Fruit fly (Drosophila melanogaster) whole organism, embryonic: Measurements from ENCODE around the gene CG1971.

ENCODE experiments used
- Atf-2 ChIP-seq: fragments of 200-800 bp; sonication (Bioruptor generic); optimal IDR thresholded peaks from 2 replicates; lab custom pipeline; 2016; ENCODE audit warnings: missing biosample characterization, missing genetic modification characterization
- BtbVII ChIP-seq: fragments of 200-800 bp; sonication (Bioruptor generic); optimal IDR thresholded peaks from 3 replicates; lab custom pipeline; 2017; ENCODE audit warnings: missing biosample characterization, mild to moderate bottlenecking, missing genetic modification characterization
- CG10431 ChIP-seq: fragments of 200-800 bp; sonication (Bioruptor generic); optimal IDR thresholded peaks from 3 replicates; lab custom pipeline; 2018; ENCODE audit warnings: missing biosample characterization, mild to moderate bottlenecking, missing genetic modification characterization
- CG12744 ChIP-seq: fragments of 200-800 bp; sonication (Bioruptor generic); optimal IDR thresholded peaks from 2 replicates; lab custom pipeline; 2016; ENCODE audit warnings: missing biosample characterization, missing genetic modification characterization
- CG12942 ChIP-seq: fragments of 200-800 bp; sonication (Bioruptor generic); optimal IDR thresholded peaks from 3 replicates; lab custom pipeline; 2016; ENCODE audit warnings: missing biosample characterization, missing genetic modification characterization
- CG15269 ChIP-seq: fragments of 200-800 bp; sonication (Bioruptor generic); optimal IDR thresholded peaks from 2 replicates; lab custom pipeline; 2018; ENCODE audit warnings: missing biosample characterization, mild to moderate bottlenecking, missing genetic modification characterization, moderate library complexity
- CG17186 ChIP-seq: fragments of 200-800 bp; sonication (Bioruptor generic); optimal IDR thresholded peaks from 3 replicates; lab custom pipeline; 2017; ENCODE audit warnings: missing biosample characterization, missing genetic modification reagents, missing genetic modification characterization
- CG17328 ChIP-seq: fragments of 200-800 bp; sonication (Bioruptor generic); IDR thresholded peaks from 2 replicates; pipeline ENCODE4 v1.3.6; 2022; ENCODE audit warnings: missing biosample characterization, missing genetic modification characterization
- CG18262 ChIP-seq: fragments of 200-800 bp; optimal IDR thresholded peaks from 3 replicates; lab custom pipeline; 2019; ENCODE audit warnings: missing biosample characterization, mild to moderate bottlenecking, missing genetic modification characterization, moderate library complexity
- CG2120 ChIP-seq: fragments of 200-800 bp; sonication (Bioruptor generic); optimal IDR thresholded peaks from 3 replicates; lab custom pipeline; 2016; ENCODE audit warnings: missing biosample characterization, missing genetic modification characterization
- CG2199 ChIP-seq: fragments of 200-800 bp; sonication (Bioruptor generic); IDR thresholded peaks from 3 replicates; pipeline ENCODE4 v1.3.6; 2022; ENCODE audit warnings: missing biosample characterization, missing genetic modification characterization
- CG2678 ChIP-seq: fragments of 200-800 bp; sonication (Bioruptor generic); optimal IDR thresholded peaks from 3 replicates; lab custom pipeline; 2019; ENCODE audit warnings: missing biosample characterization, mild to moderate bottlenecking, missing genetic modification characterization, moderate library complexity
- CG32772 ChIP-seq: fragments of 200-800 bp; sonication (Bioruptor generic); IDR thresholded peaks from 2 replicates; pipeline ENCODE4 v1.3.6; 2022; ENCODE audit warnings: missing biosample characterization, missing genetic modification characterization
- CG34224 ChIP-seq: fragments of 200-800 bp; sonication (Bioruptor generic); IDR thresholded peaks from 3 replicates; pipeline ENCODE4 v1.3.6; 2022; ENCODE audit warnings: missing biosample characterization, missing genetic modification characterization; ENCODE audit not compliant: partially characterized antibody
- CG34376 ChIP-seq: fragments of 200-800 bp; sonication (Bioruptor generic); optimal IDR thresholded peaks from 2 replicates; lab custom pipeline; 2018; ENCODE audit warnings: missing biosample characterization, mild to moderate bottlenecking, missing genetic modification characterization
- CG42726 ChIP-seq: fragments of 200-800 bp; sonication (Bioruptor generic); IDR thresholded peaks from 2 replicates; pipeline ENCODE4 v1.3.6; 2022; ENCODE audit warnings: missing biosample characterization, missing genetic modification characterization; ENCODE audit not compliant: partially characterized antibody
- CG5245 ChIP-seq: fragments of 200-800 bp; sonication (Bioruptor generic); optimal IDR thresholded peaks from 3 replicates; lab custom pipeline; 2016; ENCODE audit warnings: missing biosample characterization, missing genetic modification characterization
- CG6854 ChIP-seq: fragments of 200-800 bp; sonication (Bioruptor generic); optimal IDR thresholded peaks from 3 replicates; lab custom pipeline; 2017; ENCODE audit warnings: missing biosample characterization, mild to moderate bottlenecking, missing genetic modification characterization
- CG7928 ChIP-seq: fragments of 200-800 bp; sonication (Bioruptor generic); optimal IDR thresholded peaks from 2 replicates; lab custom pipeline; 2017; ENCODE audit warnings: missing biosample characterization, mild to moderate bottlenecking, missing genetic modification characterization
- CG8924 ChIP-seq: fragments of 200-800 bp; optimal IDR thresholded peaks from 3 replicates; lab custom pipeline; 2019; ENCODE audit warnings: missing biosample characterization, mild to moderate bottlenecking, missing genetic modification characterization, moderate library complexity
- CG9727 ChIP-seq: fragments of 200-800 bp; sonication (Bioruptor generic); optimal IDR thresholded peaks from 3 replicates; lab custom pipeline; 2017; ENCODE audit warnings: missing biosample characterization, mild to moderate bottlenecking, missing genetic modification characterization
- Deaf1 ChIP-seq: fragments of 200-800 bp; optimal IDR thresholded peaks from 3 replicates; lab custom pipeline; 2019; ENCODE audit warnings: missing biosample characterization, mild to moderate bottlenecking, missing genetic modification characterization, moderate library complexity
- H2.0 ChIP-seq: fragments of 200-800 bp; sonication (Bioruptor generic); IDR thresholded peaks from 2 replicates; pipeline ENCODE4 v1.3.6; 2022; ENCODE audit warnings: missing biosample characterization, missing genetic modification characterization
- HHEX ChIP-seq: fragments of 200-800 bp; sonication (Bioruptor generic); optimal IDR thresholded peaks from 3 replicates; lab custom pipeline; 2017; ENCODE audit warnings: missing biosample characterization, mild to moderate bottlenecking, missing genetic modification characterization, missing genetic modification reagents
- Hand ChIP-seq: fragments of 200-800 bp; sonication (Bioruptor generic); optimal IDR thresholded peaks from 2 replicates; lab custom pipeline; 2017; ENCODE audit warnings: mild to moderate bottlenecking, missing biosample characterization, missing genetic modification reagents, missing genetic modification characterization
- Hr39 ChIP-seq: fragments of >200 bp; optimal IDR thresholded peaks from 2 replicates; lab custom pipeline; 2017
- Lhr ChIP-seq: fragments of 200-800 bp; sonication (Bioruptor generic); optimal IDR thresholded peaks from 3 replicates; lab custom pipeline; 2017; ENCODE audit warnings: mild to moderate bottlenecking, missing biosample characterization, missing genetic modification reagents, missing genetic modification characterization
- Max ChIP-seq: fragments of 200-800 bp; sonication (Bioruptor generic); optimal IDR thresholded peaks from 2 replicates; lab custom pipeline; 2016; ENCODE audit warnings: missing biosample characterization, mild to moderate bottlenecking, missing genetic modification characterization
- Myb ChIP-seq: fragments of 200-800 bp; sonication (Bioruptor generic); optimal IDR thresholded peaks from 2 replicates; lab custom pipeline; 2016; ENCODE audit warnings: missing biosample characterization, missing genetic modification characterization
- Nf-YA ChIP-seq: fragments of 200-800 bp; sonication (Bioruptor generic); IDR thresholded peaks from 2 replicates; pipeline ENCODE4 v1.3.6; 2022; ENCODE audit warnings: missing biosample characterization, missing genetic modification characterization
- Optix ChIP-seq: fragments of 200-800 bp; sonication (Bioruptor generic); IDR thresholded peaks from 3 replicates; pipeline ENCODE4 v1.3.6; 2022; ENCODE audit warnings: missing biosample characterization, missing genetic modification characterization
- PHDP ChIP-seq: fragments of 200-800 bp; sonication (Bioruptor generic); optimal IDR thresholded peaks from 3 replicates; lab custom pipeline; 2018; ENCODE audit warnings: missing biosample characterization, mild to moderate bottlenecking, missing genetic modification characterization, moderate library complexity
- Scr ChIP-seq: fragments of 200-800 bp; sonication (Bioruptor generic); IDR thresholded peaks from 2 replicates; pipeline ENCODE4 v1.3.6; 2022; ENCODE audit warnings: missing biosample characterization, missing genetic modification characterization; ENCODE audit not compliant: partially characterized antibody
- Sry-β ChIP-seq: fragments of 200-800 bp; sonication (Bioruptor generic); optimal IDR thresholded peaks from 2 replicates; lab custom pipeline; 2018; ENCODE audit warnings: missing biosample characterization, mild to moderate bottlenecking, missing genetic modification characterization, moderate library complexity
- bcd ChIP-seq: fragments of 200-800 bp; sonication (Bioruptor generic); optimal IDR thresholded peaks from 2 replicates; lab custom pipeline; 2017; ENCODE audit warnings: missing biosample characterization, mild to moderate bottlenecking, missing genetic modification characterization
- cwo ChIP-seq: fragments of 200-800 bp; sonication (Bioruptor generic); optimal IDR thresholded peaks from 3 replicates; lab custom pipeline; 2017; ENCODE audit warnings: missing biosample characterization, missing genetic modification characterization, mild to moderate bottlenecking, moderate library complexity, missing genetic modification reagents
- dimm ChIP-seq: fragments of 200-800 bp; sonication (Bioruptor generic); IDR thresholded peaks from 2 replicates; pipeline ENCODE4 v1.3.6; 2022; ENCODE audit warnings: missing biosample characterization, missing genetic modification characterization
- fd3F ChIP-seq: fragments of 200-800 bp; sonication (Bioruptor generic); optimal IDR thresholded peaks from 2 replicates; lab custom pipeline; 2018; ENCODE audit warnings: missing biosample characterization, mild to moderate bottlenecking, missing genetic modification characterization, moderate library complexity
- lab ChIP-seq: fragments of 200-800 bp; sonication (Bioruptor generic); optimal IDR thresholded peaks from 3 replicates; lab custom pipeline; 2017; ENCODE audit warnings: missing biosample characterization, missing genetic modification characterization, mild to moderate bottlenecking, moderate library complexity, missing genetic modification reagents
- mam ChIP-seq: fragments of 200-800 bp; sonication (Bioruptor generic); optimal IDR thresholded peaks from 3 replicates; lab custom pipeline; 2016; ENCODE audit warnings: missing biosample characterization, missing genetic modification characterization
- otp ChIP-seq: fragments of 200-800 bp; sonication (Bioruptor generic); IDR thresholded peaks from 3 replicates; pipeline ENCODE4, ENCODE4 v1.3.6; 2022; ENCODE audit warnings: missing biosample characterization, missing genetic modification characterization
- schlank ChIP-seq: fragments of 200-800 bp; sonication (Bioruptor generic); optimal IDR thresholded peaks from 2 replicates; lab custom pipeline; 2018; ENCODE audit warnings: missing biosample characterization, mild to moderate bottlenecking, missing genetic modification characterization
- sens ChIP-seq: fragments of 200-800 bp; sonication (Bioruptor generic); peaks from one replicate; lab custom pipeline; 2016; ENCODE audit warnings: missing biosample characterization, missing genetic modification characterization
- shn ChIP-seq: fragments of 200-800 bp; sonication (Bioruptor generic); optimal IDR thresholded peaks from 3 replicates; lab custom pipeline; 2016; ENCODE audit warnings: missing biosample characterization, missing genetic modification characterization
- slp2 ChIP-seq: fragments of 200-800 bp; sonication (Bioruptor generic); optimal IDR thresholded peaks from 2 replicates; lab custom pipeline; 2016; ENCODE audit warnings: missing biosample characterization, missing genetic modification characterization
- toy ChIP-seq: fragments of 200-800 bp; sonication (Bioruptor generic); IDR thresholded peaks from 2 replicates; pipeline ENCODE4 v1.3.6; 2022; ENCODE audit warnings: missing biosample characterization, missing genetic modification characterization
- vfl ChIP-seq: fragments of 200-800 bp; sonication (Bioruptor generic); optimal IDR thresholded peaks from 2 replicates; lab custom pipeline; 2016; ENCODE audit warnings: missing biosample characterization, missing genetic modification characterization
- vvl ChIP-seq: fragments of 200-800 bp; sonication (Bioruptor generic); IDR thresholded peaks from 2 replicates; pipeline ENCODE4 v1.3.6; 2022; ENCODE audit warnings: missing biosample characterization, missing genetic modification characterization
- zfh1 ChIP-seq: fragments of 200-800 bp; sonication (Bioruptor generic); IDR thresholded peaks from 3 replicates; pipeline ENCODE4 v1.3.6; 2022; ENCODE audit warnings: missing biosample characterization, missing genetic modification characterization

Gene CG1971

DNA sequence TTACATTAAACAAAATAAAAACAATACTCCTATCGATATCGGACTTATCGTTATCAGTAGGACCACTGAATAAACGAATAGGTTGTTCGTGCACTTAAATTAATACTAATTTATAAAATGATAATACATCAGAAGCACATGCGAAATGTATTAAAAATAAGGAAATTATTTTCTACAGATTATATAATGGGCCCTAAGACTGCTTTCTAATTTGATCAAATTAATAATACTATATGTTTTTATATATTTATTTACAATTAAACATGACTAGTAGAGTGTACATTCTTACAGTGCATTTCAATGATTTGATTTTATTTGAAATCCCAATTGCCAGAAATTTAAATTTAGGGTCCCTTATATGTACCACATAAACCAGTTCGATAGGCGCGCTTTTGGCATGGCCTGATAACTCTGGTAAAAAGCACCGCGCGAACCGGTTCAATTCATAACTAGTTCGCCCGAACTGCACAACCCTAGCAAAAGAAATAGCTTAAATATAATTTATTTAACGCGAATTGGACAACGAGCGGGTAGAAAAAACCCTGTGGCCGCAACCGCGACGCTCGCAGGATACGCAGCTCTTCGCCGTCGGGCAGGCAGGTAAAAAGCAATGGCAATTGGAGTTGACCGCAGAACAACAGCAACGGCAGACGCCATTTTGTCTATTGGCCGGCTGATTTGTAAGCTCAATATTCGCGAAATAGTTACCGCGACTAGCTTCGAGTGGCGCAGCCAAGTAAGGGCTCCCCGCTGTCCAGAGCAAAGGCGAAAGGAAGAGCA is 28.5 kb upstream of the CG1971 start, which contains the start of the genes CG2126 and faf (continued):
- TF ChIP-seq CG42726 (GFP tag; lab: Robert Waterston, UW) (0 out of 2 replicates have a peak, but pooled peaks have one; percentile 7), Max (peak; percentile 55), slp2 (GFP tag; lab: Kevin White, UChicago) (peak; percentile 1), mam (peak; percentile 74), CG32772 (GFP tag; lab: Robert Waterston, UW) (peak; percentile 79), bcd (GFP tag; lab: Kevin White, UChicago) (peak; percentile 77), Deaf1 (tag; lab: Kevin White, UChicago) (peak; percentile 54), Atf-2 (peak; percentile 34), Lhr (GFP tag; lab: Kevin White, UChicago) (peak; percentile 38), Nf-YA (GFP tag; lab: Robert Waterston, UW) (peak; percentile 46; the same call in 1 of the 2 replicates), CG12744 (GFP tag; lab: Kevin White, UChicago) (peak; percentile 2), CG34376 (peak; percentile 22), sens (GFP tag; lab: Kevin White, UChicago) (peak; percentile 83), CG12942 (peak; percentile 83), H2.0 (GFP tag; lab: Robert Waterston, UW) (peak; percentile 78), toy (GFP tag; lab: Robert Waterston, UW) (no peak), Sry-β (GFP tag; lab: Kevin White, UChicago) (no peak), Hr39 (lab: Kevin White, UChicago) (no peak), CG17186 (GFP tag; lab: Kevin White, UChicago) (peak; percentile 44), zfh1 (peak; percentile 72; the same call in 2 of the 3 replicates), CG18262 (peak; percentile 87), lab (GFP tag; lab: Kevin White, UChicago) (no peak), CG6854 (peak; percentile 14), vvl (GFP tag; lab: Robert Waterston, UW) (peak; percentile 85), BtbVII (GFP tag; lab: Kevin White, UChicago) (peak; percentile 51), dimm (GFP tag; lab: Robert Waterston, UW) (peak; percentile 49; the same call in 1 of the 2 replicates), CG17328 (peak; percentile 76), CG8924 (peak; percentile 90), otp (GFP tag; lab: Robert Waterston, UW) (0 out of 3 replicates have a peak, but pooled peaks have one; percentile 44), CG7928 (GFP tag; lab: Kevin White, UChicago) (peak; percentile 43), PHDP (tag; lab: Kevin White, UChicago) (peak; percentile 82), Optix (GFP tag; lab: Robert Waterston, UW) (no peak; the same call in 2 of the 3 replicates), CG2120 (GFP tag; lab: Kevin White, UChicago) (peak; percentile 77), CG2678 (peak; percentile 88), schlank (tag; lab: Kevin White, UChicago) (peak; percentile 41), CG5245 (peak; percentile 70), Scr (peak; percentile 59), Hand (GFP tag; lab: Kevin White, UChicago) (peak; percentile 23), Myb (GFP tag; lab: Kevin White, UChicago) (peak; percentile 7), vfl (GFP tag; lab: Kevin White, UChicago) (peak; percentile 54), CG2199 (GFP tag; lab: Robert Waterston, UW) (no peak), HHEX (GFP tag; lab: Kevin White, UChicago) (peak; percentile 69), CG9727 (peak; percentile 80), fd3F (GFP tag; lab: Kevin White, UChicago) (peak; percentile 78), CG10431 (peak; percentile 44), cwo (GFP tag; lab: Kevin White, UChicago) (peak; percentile 52), CG34224 (GFP tag; lab: Robert Waterston, UW) (peak; percentile 51; the same call in 2 of the 3 replicates), shn (GFP tag; lab: Kevin White, UChicago) (no peak), CG15269 (tag; lab: Kevin White, UChicago) (peak; percentile 84)
